Worm (Caenorhabditis elegans) whole organism, L2 larva: Measurements from ENCODE around the gene F21C10.19.

Experiments used
- F13H6.1 ChIP-seq: sonication (generic microtip); optimal IDR thresholded peaks from 2 replicates; lab custom pipeline; 2016; ENCODE audit warnings: missing genetic modification characterization, missing compliant biosample characterization
- R02D3.7 ChIP-seq: fragments of 150-350 bp; optimal IDR thresholded peaks from 2 replicates; lab custom pipeline; 2014; ENCODE audit warnings: missing biosample characterization, missing genetic modification characterization
- Y55F3AM.14 ChIP-seq: fragments of 200-800 bp; sonication (Bioruptor generic); optimal IDR thresholded peaks from 2 replicates; lab custom pipeline; 2018; ENCODE audit warnings: mild to moderate bottlenecking, missing genetic modification characterization, missing compliant biosample characterization
- alr-1 ChIP-seq: fragments of 150-350 bp; optimal IDR thresholded peaks from 2 replicates; lab custom pipeline; 2014; ENCODE audit warnings: missing biosample characterization, missing genetic modification characterization
- aly-2 ChIP-seq: fragments of 150-350 bp; optimal IDR thresholded peaks from 2 replicates; lab custom pipeline; 2014; ENCODE audit warnings: missing biosample characterization, missing genetic modification characterization
- blmp-1 ChIP-seq: sonication (generic microtip); optimal IDR thresholded peaks from 2 replicates; lab custom pipeline; 2017; ENCODE audit warnings: missing genetic modification characterization, mild to moderate bottlenecking, missing compliant biosample characterization, antibody characterized with exemption, moderate library complexity; ENCODE audit not compliant: insufficient read depth
- ceh-16 ChIP-seq: fragments of 150-350 bp; optimal IDR thresholded peaks from 2 replicates; lab custom pipeline; 2014; ENCODE audit warnings: missing biosample characterization, missing genetic modification characterization
- ceh-82 ChIP-seq: fragments of 150-350 bp; optimal IDR thresholded peaks from 2 replicates; lab custom pipeline; 2014; ENCODE audit warnings: missing biosample characterization, missing genetic modification characterization
- dmd-4 ChIP-seq: sonication (generic microtip); optimal IDR thresholded peaks from 2 replicates; lab custom pipeline; 2017; ENCODE audit warnings: missing biosample characterization, missing genetic modification characterization
- egl-27 ChIP-seq: sonication (generic microtip); optimal IDR thresholded peaks from 3 replicates; lab custom pipeline; 2017; ENCODE audit warnings: missing biosample characterization, missing genetic modification reagents, missing genetic modification characterization
- elt-1 ChIP-seq: fragments of 150-350 bp; optimal IDR thresholded peaks from 2 replicates; lab custom pipeline; 2014; ENCODE audit warnings: missing biosample characterization, missing genetic modification characterization
- elt-3 ChIP-seq: sonication (generic microtip); optimal IDR thresholded peaks from 2 replicates; lab custom pipeline; 2017; ENCODE audit warnings: missing biosample characterization, missing genetic modification characterization
- fos-1 ChIP-seq: fragments of 150-350 bp; optimal IDR thresholded peaks from 2 replicates; lab custom pipeline; 2014; ENCODE audit warnings: missing biosample characterization, missing genetic modification characterization
- gmeb-1 ChIP-seq: fragments of 150-350 bp; optimal IDR thresholded peaks from 2 replicates; lab custom pipeline; 2014; ENCODE audit warnings: missing biosample characterization, missing genetic modification characterization
- lin-11 ChIP-seq: fragments of 150-350 bp; sonication (generic microtip); optimal IDR thresholded peaks from 2 replicates; lab custom pipeline; 2014; ENCODE audit warnings: missing biosample characterization, missing genetic modification characterization, inconsistent platforms, mixed read lengths
- lin-13 ChIP-seq: fragments of 150-350 bp; optimal IDR thresholded peaks from 2 replicates; lab custom pipeline; 2014; ENCODE audit warnings: missing biosample characterization, missing genetic modification reagents, missing genetic modification characterization
- lin-39 ChIP-seq: fragments of 150-350 bp; optimal IDR thresholded peaks from 2 replicates; lab custom pipeline; 2014; ENCODE audit warnings: missing biosample characterization, missing genetic modification reagents, missing genetic modification characterization
- mbf-1 ChIP-seq: sonication (generic microtip); optimal IDR thresholded peaks from 2 replicates; lab custom pipeline; 2017; ENCODE audit warnings: missing biosample characterization, missing genetic modification characterization
- mdl-1 ChIP-seq, 2 experiments: fragments of 150-350 bp in 1 of 2; sonication (generic microtip) in 1 of 2; optimal IDR thresholded peaks; 2 replicates each; lab custom pipeline; 2017; ENCODE audit warnings: missing biosample characterization in 2 of 2, missing genetic modification characterization in 2 of 2
- nhr-10 ChIP-seq: sonication (generic microtip); optimal IDR thresholded peaks from 2 replicates; lab custom pipeline; 2017; ENCODE audit warnings: missing biosample characterization, missing genetic modification characterization
- nhr-12 ChIP-seq: fragments of 150-350 bp; optimal IDR thresholded peaks from 2 replicates; lab custom pipeline; 2014; ENCODE audit warnings: missing biosample characterization, missing genetic modification characterization
- nhr-129 ChIP-seq: fragments of 150-350 bp; optimal IDR thresholded peaks from 2 replicates; lab custom pipeline; 2014; ENCODE audit warnings: missing biosample characterization, missing genetic modification characterization
- nhr-21 ChIP-seq: fragments of 150-350 bp; optimal IDR thresholded peaks from 2 replicates; lab custom pipeline; 2014; ENCODE audit warnings: missing biosample characterization, missing genetic modification characterization
- nhr-237 ChIP-seq: fragments of 150-350 bp; optimal IDR thresholded peaks from 2 replicates; lab custom pipeline; 2014; ENCODE audit warnings: missing biosample characterization, missing genetic modification characterization
- nhr-25 ChIP-seq: fragments of 150-350 bp; sonication (generic microtip); optimal IDR thresholded peaks from 3 replicates; lab custom pipeline; 2014; ENCODE audit warnings: missing biosample characterization, missing genetic modification characterization
- peb-1 ChIP-seq: fragments of 150-350 bp; optimal IDR thresholded peaks from 2 replicates; lab custom pipeline; 2014; ENCODE audit warnings: missing biosample characterization, missing genetic modification characterization
- sem-4 ChIP-seq: fragments of 150-350 bp; optimal IDR thresholded peaks from 2 replicates; lab custom pipeline; 2014; ENCODE audit warnings: missing biosample characterization, missing genetic modification reagents, missing genetic modification characterization
- skn-1 ChIP-seq: sonication (generic microtip); optimal IDR thresholded peaks from 2 replicates; lab custom pipeline; 2017; ENCODE audit warnings: missing biosample characterization, missing genetic modification characterization
- sma-9 ChIP-seq, 2 experiments: fragments of 150-350 bp in 1 of 2; sonication (generic microtip) in 1 of 2; optimal IDR thresholded peaks; 2 replicates each; lab custom pipeline; 2014 to 2016; ENCODE audit warnings: missing genetic modification characterization in 2 of 2, mild to moderate bottlenecking in 1 of 2, missing biosample characterization in 1 of 2, missing compliant biosample characterization in 1 of 2, missing genetic modification reagents in 1 of 2, moderate library complexity in 1 of 2
- snpc-4 ChIP-seq: fragments of 150-350 bp; optimal IDR thresholded peaks from 2 replicates; lab custom pipeline; 2014; ENCODE audit warnings: missing biosample characterization, missing genetic modification characterization
- zag-1 ChIP-seq: fragments of 150-350 bp; optimal IDR thresholded peaks from 2 replicates; lab custom pipeline; 2014; ENCODE audit warnings: missing biosample characterization, missing genetic modification characterization
- ztf-1 ChIP-seq: fragments of 200-800 bp; sonication (Bioruptor generic); conservative IDR thresholded peaks from 2 replicates; pipeline ENCODE4 v1.3.6; 2022; ENCODE audit warnings: missing genetic modification characterization, missing compliant biosample characterization
- ztf-4 ChIP-seq: fragments of 150-350 bp; optimal IDR thresholded peaks from 2 replicates; lab custom pipeline; 2014; ENCODE audit warnings: missing biosample characterization, missing genetic modification characterization

The F21C10.19 gene

ce11 chrV:9096674-9097073 lies 34.2 kb upstream of the F21C10.19 start:
- TF ChIP-seq blmp-1 (tag; lab: Kevin White, UChicago): no peak
- TF ChIP-seq R02D3.7 (tag; lab: Kevin White, UChicago): no peak
- TF ChIP-seq ceh-82: no peak
- no peak for TF ChIP-seq nhr-25

DNA sequence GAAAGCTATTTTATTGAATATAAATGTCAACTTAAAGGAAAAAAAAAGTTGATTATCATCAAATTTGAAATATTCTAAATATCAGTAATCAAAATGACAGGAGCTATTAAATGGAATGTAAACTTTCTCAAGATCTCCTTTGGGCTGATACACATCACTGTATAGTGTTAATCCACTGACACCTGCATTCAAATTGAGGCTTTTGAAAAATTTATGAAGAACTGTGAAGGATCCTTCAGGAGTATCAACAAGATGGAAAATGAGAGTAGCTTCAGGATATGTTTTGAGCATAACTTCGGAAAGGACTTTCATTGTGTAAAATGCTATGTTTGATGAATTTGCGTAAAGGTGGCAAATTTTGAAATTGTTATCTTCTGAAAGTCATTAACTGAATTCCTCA lies 33.7 kb upstream of the F21C10.19 start:
- no peak for TF ChIP-seq elt-1 (tag; lab: Kevin White, UChicago)
- no peak for TF ChIP-seq nhr-237 (tag; lab: Kevin White, UChicago)
- no peak for TF ChIP-seq skn-1 (tag; lab: Kevin White, UChicago)
- no peak for TF ChIP-seq snpc-4 (tag; lab: Kevin White, UChicago)
- TF ChIP-seq aly-2 (tag; lab: Kevin White, UChicago): no peak
- TF ChIP-seq nhr-21 (tag; lab: Kevin White, UChicago): no peak
- peak; percentile 38 for TF ChIP-seq nhr-129
- no peak for TF ChIP-seq nhr-10 (tag; lab: Kevin White, UChicago)
- TF ChIP-seq, all 48 proteins: peak for 1

DNA sequence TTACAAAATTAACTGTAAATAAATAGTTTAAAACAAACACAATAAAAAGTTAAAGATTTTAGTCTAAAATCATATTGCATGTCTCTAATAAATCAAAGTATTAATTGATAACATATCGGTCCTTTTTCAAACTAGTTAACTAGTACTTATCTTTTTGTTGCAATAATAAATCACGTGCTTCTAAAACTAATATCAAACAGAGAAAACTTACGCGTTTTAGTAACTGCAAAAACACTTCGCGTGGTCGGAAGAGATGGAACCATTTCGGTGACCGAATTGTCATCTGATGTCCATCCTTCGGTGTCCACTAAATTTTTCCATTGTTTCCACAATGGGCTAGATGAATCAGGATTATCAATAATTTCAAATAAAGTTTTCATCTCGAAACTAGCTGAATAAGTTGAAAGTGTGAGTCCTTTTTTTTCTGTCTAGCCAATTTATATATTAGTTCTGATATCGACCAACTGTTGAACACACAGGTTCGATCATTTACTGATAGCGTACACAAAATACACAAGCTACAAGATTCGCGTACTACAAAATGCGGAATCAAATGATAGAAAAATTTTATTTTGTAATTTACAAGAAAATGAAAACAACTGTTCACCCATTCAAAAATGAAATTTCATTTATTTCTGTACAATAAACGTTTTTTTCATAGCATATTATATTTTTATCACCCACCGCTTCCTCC lies 32.4 kb upstream of the F21C10.19 start, which contains the start of gene F21C10.9:
Gene F21C10.9 (minus strand): TSS at position 417 of the 694 bp plus-strand sequence.
- no peak for TF ChIP-seq mdl-1 (tag; optimal IDR thresholded peaks at IDR 0.05; lab: Kevin White, UChicago)
- peak; percentile 5 for TF ChIP-seq fos-1 (tag; lab: Kevin White, UChicago)

DNA sequence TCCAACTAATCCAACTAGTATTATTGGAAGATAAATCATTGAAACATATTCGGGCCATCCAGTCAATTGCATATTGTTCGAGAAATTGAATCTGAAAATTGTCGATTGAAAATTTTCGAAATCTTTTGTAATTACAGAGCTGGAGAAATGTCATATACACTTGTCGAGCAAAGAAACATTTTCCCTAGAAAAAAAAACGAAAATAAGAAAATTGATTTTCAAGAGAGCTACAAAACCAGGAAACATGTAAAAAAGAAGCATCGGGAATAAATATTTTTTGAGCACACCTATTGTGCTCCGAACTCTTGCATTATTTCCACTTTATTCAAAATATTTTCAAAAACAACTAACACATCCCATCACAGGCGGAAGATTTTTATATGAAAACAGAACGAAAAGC lies 29.8 kb upstream of the F21C10.19 start, which contains the start of gene frpr-6:
Gene frpr-6 (minus strand): TSS at position 101 of the 400 bp plus-strand sequence.
- TF ChIP-seq elt-3 (tag; lab: Kevin White, UChicago) (no peak), ztf-4 (tag; lab: Kevin White, UChicago) (no peak), zag-1 (tag; lab: Kevin White, UChicago) (no peak), aly-2 (tag; lab: Kevin White, UChicago) (no peak), nhr-12 (tag; lab: Kevin White, UChicago) (no peak), skn-1 (tag; lab: Kevin White, UChicago) (no peak), lin-13 (GFP tag; lab: Kevin White, UChicago) (no peak), nhr-237 (tag; lab: Kevin White, UChicago) (no peak), Y55F3AM.14 (no peak), sma-9 (GFP tag; optimal IDR thresholded peaks at IDR 0.05; lab: Kevin White, UChicago) (no peak), sma-9 (tag; optimal IDR thresholded peaks at IDR 0.05; lab: Kevin White, UChicago) (no peak), lin-11 (no peak), ceh-16 (tag; lab: Kevin White, UChicago) (no peak)

DNA sequence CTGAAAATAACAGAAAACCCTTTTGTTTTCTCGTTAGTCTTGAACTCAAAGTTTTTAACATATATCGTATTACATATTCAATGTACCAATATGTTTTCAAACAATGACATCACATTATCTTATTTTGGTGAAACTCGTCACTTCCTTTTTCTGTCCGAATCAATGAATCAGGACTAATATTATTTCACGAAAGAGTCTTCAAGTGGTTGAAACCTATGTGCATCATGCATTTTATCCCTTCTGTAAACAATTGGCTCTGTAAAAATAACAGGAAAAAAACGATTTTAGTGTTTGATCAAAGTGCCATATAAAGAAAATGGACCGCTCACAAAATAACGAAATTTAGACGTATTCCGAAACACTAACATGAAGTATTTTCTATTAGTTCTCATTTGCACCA lies 22.6 kb upstream of the F21C10.19 start, which contains the start of gene F21C10.18:
Gene F21C10.18 (plus strand): TSS at position 301 of the 400 bp plus-strand sequence.
- TF ChIP-seq sem-4 (tag; lab: Kevin White, UChicago) (no peak), mbf-1 (tag; lab: Kevin White, UChicago) (no peak), F13H6.1 (tag; lab: Kevin White, UChicago) (no peak), peb-1 (tag; lab: Kevin White, UChicago) (no peak), lin-11 (no peak), egl-27 (no peak), ceh-82 (no peak), ztf-1 (GFP tag; lab: Robert Waterston, UW) (no peak), nhr-21 (tag; lab: Kevin White, UChicago) (no peak), gmeb-1 (tag; lab: Kevin White, UChicago) (no peak), elt-1 (tag; lab: Kevin White, UChicago) (no peak), lin-39 (tag; lab: Kevin White, UChicago) (no peak), dmd-4 (tag; lab: Kevin White, UChicago) (no peak), alr-1 (tag; lab: Kevin White, UChicago) (no peak), ceh-16 (tag; lab: Kevin White, UChicago) (no peak)
